Worm (Caenorhabditis elegans): ENCODE data around the gene him-10.

Gene him-10

DNA sequence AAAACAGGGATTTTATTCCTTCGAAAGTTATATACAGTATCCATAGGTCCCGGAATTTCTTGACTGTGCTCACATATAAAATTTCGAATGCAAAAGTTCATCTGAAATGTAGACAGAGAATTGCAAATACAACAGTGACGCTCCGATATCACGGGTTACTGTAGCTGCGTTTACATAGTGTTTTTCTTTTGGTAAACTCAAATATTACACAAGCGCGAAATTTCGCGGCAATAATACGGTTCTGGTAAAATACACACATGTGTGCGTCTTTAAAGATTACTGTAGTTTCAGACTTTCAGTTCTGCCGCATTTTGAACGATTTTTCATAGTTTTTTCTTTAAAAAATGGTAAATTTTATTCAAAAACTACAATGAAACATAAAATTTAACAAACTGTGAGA lies 12.5 kb upstream of the him-10 start, which contains the start of gene rev-3:
rev-3 (minus strand) TSS at position 101 of the 400 bp plus-strand sequence.
- TF ChIP-seq T22C8.4 (GFP tag; IDR thresholded peaks at IDR 0.05) (no peak), ztf-23 (GFP tag; IDR thresholded peaks at IDR 0.05) (no peak), ref-1 (GFP tag; conservative IDR thresholded peaks at IDR 0.05) (no peak), flt-1 (GFP tag; IDR thresholded peaks at IDR 0.05) (no peak), ztf-29 (GFP tag; IDR thresholded peaks at IDR 0.05) (no peak), cog-1 (tag; optimal IDR thresholded peaks at IDR 0.05) (no peak), klf-2 (GFP tag; conservative IDR thresholded peaks at IDR 0.05) (no peak), tab-1 (GFP tag; IDR thresholded peaks at IDR 0.05) (no peak), med-1 (GFP tag; optimal IDR thresholded peaks at IDR 0.05; ENCODE audit: insufficient read depth) (no peak)

ce11 chrIII:5794982-5795381 lies 8.1 kb upstream of the him-10 start:
- TF ChIP-seq klf-2 (GFP tag; conservative IDR thresholded peaks at IDR 0.05) = no peak
- TF ChIP-seq T22C8.4 (GFP tag; IDR thresholded peaks at IDR 0.05) = no peak
- no peak for TF ChIP-seq ztf-23 (GFP tag; IDR thresholded peaks at IDR 0.05)
- no peak for TF ChIP-seq ref-1 (GFP tag; conservative IDR thresholded peaks at IDR 0.05)
- no peak for TF ChIP-seq flt-1 (GFP tag; IDR thresholded peaks at IDR 0.05)
- no peak for TF ChIP-seq ztf-29 (GFP tag; IDR thresholded peaks at IDR 0.05)
- TF ChIP-seq med-1 (GFP tag; optimal IDR thresholded peaks at IDR 0.05; ENCODE audit: insufficient read depth) = no peak
- TF ChIP-seq tab-1 (GFP tag; IDR thresholded peaks at IDR 0.05) = no peak
- TF ChIP-seq cog-1 (tag; optimal IDR thresholded peaks at IDR 0.05) = no peak

DNA sequence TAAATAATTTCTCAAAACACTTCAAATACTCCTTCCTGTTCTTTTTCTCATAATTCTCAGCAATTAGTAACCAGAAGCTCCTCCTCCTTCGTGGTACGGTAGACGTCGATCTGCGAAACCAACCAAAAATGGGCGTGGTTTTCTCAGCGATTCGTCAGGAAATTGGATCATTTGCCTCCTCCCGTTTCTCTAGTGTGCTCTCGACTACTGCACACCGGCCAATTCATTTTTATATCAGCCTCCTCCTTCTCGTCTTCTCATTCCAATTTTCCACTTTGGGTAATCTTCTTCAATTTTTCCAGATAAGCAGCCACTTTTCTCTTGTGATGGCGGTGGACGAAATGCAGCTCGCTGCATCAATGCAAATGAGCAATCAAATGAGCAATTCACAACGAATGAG lies 4.3 kb upstream of the him-10 start, which contains the start of gene ceh-10:
ceh-10 (plus strand) TSS at position 301 of the 400 bp plus-strand sequence.
- no peak for TF ChIP-seq ztf-23 (GFP tag; IDR thresholded peaks at IDR 0.05)
- TF ChIP-seq med-1 (GFP tag; optimal IDR thresholded peaks at IDR 0.05; ENCODE audit: insufficient read depth) = no peak
- no peak for TF ChIP-seq ref-1 (GFP tag; conservative IDR thresholded peaks at IDR 0.05)
- no peak for TF ChIP-seq T22C8.4 (GFP tag; IDR thresholded peaks at IDR 0.05)
- no peak for TF ChIP-seq flt-1 (GFP tag; IDR thresholded peaks at IDR 0.05)
- no peak for TF ChIP-seq ztf-29 (GFP tag; IDR thresholded peaks at IDR 0.05)
- TF ChIP-seq klf-2 (GFP tag; conservative IDR thresholded peaks at IDR 0.05) = no peak
- TF ChIP-seq cog-1 (tag; optimal IDR thresholded peaks at IDR 0.05) = no peak
- no peak for TF ChIP-seq tab-1 (GFP tag; IDR thresholded peaks at IDR 0.05)

DNA sequence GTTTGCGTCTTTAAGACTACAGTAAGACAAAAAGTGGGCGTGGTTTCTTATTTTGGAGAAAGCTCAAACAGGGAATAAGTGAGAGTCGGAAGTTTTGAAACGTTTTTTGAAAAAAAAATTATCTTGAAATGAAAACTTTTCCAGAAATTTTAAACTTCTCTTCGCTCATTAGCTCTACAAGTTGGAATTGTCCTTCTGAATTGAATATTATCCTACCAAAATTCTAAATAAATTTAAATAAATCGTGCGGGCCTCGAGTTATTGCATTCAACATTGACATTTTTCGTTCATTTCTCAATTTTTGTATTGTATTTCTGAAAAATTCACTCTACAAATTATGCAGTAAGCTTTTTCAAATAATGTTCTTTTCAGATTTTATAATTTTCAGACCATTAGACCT lies 2.2 kb downstream of the him-10 start, which contains the start of gene R12B2.3:
R12B2.3 (plus strand) TSS at position 301 of the 400 bp plus-strand sequence.
- TF ChIP-seq tab-1 (GFP tag; IDR thresholded peaks at IDR 0.05) (no peak), flt-1 (GFP tag; IDR thresholded peaks at IDR 0.05) (no peak), T22C8.4 (GFP tag; IDR thresholded peaks at IDR 0.05) (no peak), med-1 (GFP tag; optimal IDR thresholded peaks at IDR 0.05; ENCODE audit: insufficient read depth) (no peak), klf-2 (GFP tag; conservative IDR thresholded peaks at IDR 0.05) (no peak)

DNA sequence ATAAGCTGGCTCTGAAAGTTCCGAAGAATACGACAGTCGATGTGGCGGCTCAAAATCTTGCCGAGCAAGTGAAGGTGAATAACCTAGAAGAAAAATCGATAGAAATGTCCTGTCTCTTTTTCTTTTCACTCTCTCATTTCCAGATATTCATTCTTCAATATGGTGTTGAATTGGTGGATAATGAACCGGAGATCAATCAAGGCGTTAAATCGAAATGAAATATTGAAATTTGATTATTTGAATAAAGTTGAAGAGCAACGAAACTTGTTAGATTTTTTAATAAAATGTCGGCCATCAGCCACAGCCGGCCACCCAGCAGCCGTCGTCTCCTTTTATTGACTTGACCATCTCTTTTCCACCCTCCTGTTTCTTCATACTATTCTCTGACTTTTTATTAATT lies 3.7 kb downstream of the him-10 start, which contains the start of gene R12B2.2:
R12B2.2 (plus strand) TSS at position 301 of the 400 bp plus-strand sequence.
- TF ChIP-seq ztf-29 (GFP tag; IDR thresholded peaks at IDR 0.05) (no peak), tab-1 (GFP tag; IDR thresholded peaks at IDR 0.05) (no peak), klf-2 (GFP tag; conservative IDR thresholded peaks at IDR 0.05) (no peak), cog-1 (tag; optimal IDR thresholded peaks at IDR 0.05) (no peak), ref-1 (GFP tag; conservative IDR thresholded peaks at IDR 0.05) (no peak), T22C8.4 (GFP tag; IDR thresholded peaks at IDR 0.05) (no peak), flt-1 (GFP tag; IDR thresholded peaks at IDR 0.05) (no peak), ztf-23 (GFP tag; IDR thresholded peaks at IDR 0.05) (no peak), med-1 (GFP tag; optimal IDR thresholded peaks at IDR 0.05; ENCODE audit: insufficient read depth) (no peak)

DNA sequence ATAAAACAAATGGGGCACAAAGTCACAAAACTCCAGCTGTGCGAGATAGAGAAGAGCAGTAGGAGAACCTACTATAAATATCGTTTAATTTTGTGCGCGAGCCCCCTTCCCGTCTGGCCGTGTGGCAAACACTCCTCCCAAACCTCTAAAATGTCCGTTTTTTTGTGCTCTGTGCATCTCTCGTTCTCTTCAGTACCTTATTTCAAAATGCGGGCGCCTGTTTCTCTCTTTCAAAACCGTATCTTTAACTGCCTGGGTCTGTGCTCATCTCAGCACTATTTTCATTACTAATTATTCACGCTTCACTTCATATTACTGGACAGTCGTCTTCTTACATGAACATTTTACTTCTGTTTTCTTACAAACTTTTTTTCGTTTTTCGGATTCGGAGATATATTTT lies 7.0 kb downstream of the him-10 start:
- TF ChIP-seq med-1 (GFP tag; optimal IDR thresholded peaks at IDR 0.05; ENCODE audit: insufficient read depth) (no peak), T22C8.4 (GFP tag; IDR thresholded peaks at IDR 0.05) (no peak), tab-1 (GFP tag; IDR thresholded peaks at IDR 0.05) (no peak), ztf-23 (GFP tag; IDR thresholded peaks at IDR 0.05) (no peak), klf-2 (GFP tag; conservative IDR thresholded peaks at IDR 0.05) (no peak)

ce11 chrIII:5811957-5812356 lies 8.9 kb downstream of the him-10 start:
- TF ChIP-seq ztf-29 (GFP tag; IDR thresholded peaks at IDR 0.05) (no peak), T22C8.4 (GFP tag; IDR thresholded peaks at IDR 0.05) (no peak), flt-1 (GFP tag; IDR thresholded peaks at IDR 0.05) (no peak), ref-1 (GFP tag; conservative IDR thresholded peaks at IDR 0.05) (no peak)

DNA sequence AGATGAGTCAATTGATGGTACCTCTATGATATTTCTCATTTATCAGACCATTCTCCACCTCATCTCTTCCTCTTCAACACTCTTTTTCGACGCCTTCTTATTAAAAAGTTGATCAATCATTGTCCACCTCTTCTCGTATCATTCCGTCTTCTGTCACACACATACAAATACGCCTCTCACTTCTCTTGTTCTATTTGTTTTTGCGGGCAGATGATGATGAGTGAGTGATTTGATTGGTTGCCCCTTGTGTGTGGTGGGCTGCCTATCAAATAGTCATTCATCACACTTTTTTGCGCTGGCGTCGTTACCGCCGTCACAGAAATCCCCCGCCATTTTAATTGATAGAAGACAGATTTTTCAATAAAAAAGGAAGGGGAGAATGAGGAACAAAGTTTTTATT lies 9.6 kb downstream of the him-10 start:
- no peak for TF ChIP-seq ref-1 (GFP tag; conservative IDR thresholded peaks at IDR 0.05)
- TF ChIP-seq flt-1 (GFP tag; IDR thresholded peaks at IDR 0.05) = no peak
- TF ChIP-seq ztf-23 (GFP tag; IDR thresholded peaks at IDR 0.05) = no peak
- TF ChIP-seq ztf-29 (GFP tag; IDR thresholded peaks at IDR 0.05) = no peak

DNA sequence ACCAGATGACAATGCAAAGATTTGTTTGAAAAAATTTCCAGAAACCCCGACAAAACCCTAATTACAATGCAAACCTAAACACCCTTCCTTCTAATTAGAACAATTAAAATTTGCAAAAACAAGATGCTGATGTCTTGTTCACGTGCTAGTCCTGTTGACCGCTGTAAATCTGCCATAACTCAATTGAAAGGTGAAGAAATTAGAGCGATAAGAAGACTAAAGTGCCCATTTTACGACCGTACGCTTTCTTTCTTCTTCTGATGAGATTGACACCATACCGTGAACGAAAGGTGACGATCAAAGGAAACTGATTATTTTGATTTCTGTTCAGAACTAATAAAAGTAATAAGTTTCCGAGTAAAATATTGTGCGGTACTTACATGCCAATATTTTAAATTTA lies 10.4 kb downstream of the him-10 start:
- no peak for TF ChIP-seq klf-2 (GFP tag; conservative IDR thresholded peaks at IDR 0.05)
- no peak for TF ChIP-seq ztf-29 (GFP tag; IDR thresholded peaks at IDR 0.05)
- no peak for TF ChIP-seq flt-1 (GFP tag; IDR thresholded peaks at IDR 0.05)
- no peak for TF ChIP-seq T22C8.4 (GFP tag; IDR thresholded peaks at IDR 0.05)
- no peak for TF ChIP-seq ref-1 (GFP tag; conservative IDR thresholded peaks at IDR 0.05)
- TF ChIP-seq ztf-23 (GFP tag; IDR thresholded peaks at IDR 0.05) = no peak
- no peak for TF ChIP-seq med-1 (GFP tag; optimal IDR thresholded peaks at IDR 0.05; ENCODE audit: insufficient read depth)

- TF ChIP-seq ref-1 (GFP tag; conservative IDR thresholded peaks at IDR 0.05) = no peak
- no peak for TF ChIP-seq med-1 (GFP tag; optimal IDR thresholded peaks at IDR 0.05; ENCODE audit: insufficient read depth)
- no peak for TF ChIP-seq flt-1 (GFP tag; IDR thresholded peaks at IDR 0.05)
- TF ChIP-seq tab-1 (GFP tag; IDR thresholded peaks at IDR 0.05) = no peak
- no peak for TF ChIP-seq T22C8.4 (GFP tag; IDR thresholded peaks at IDR 0.05)
- TF ChIP-seq ztf-23 (GFP tag; IDR thresholded peaks at IDR 0.05) = no peak
- TF ChIP-seq ztf-29 (GFP tag; IDR thresholded peaks at IDR 0.05) = no peak
- no peak for TF ChIP-seq cog-1 (tag; optimal IDR thresholded peaks at IDR 0.05)
- TF ChIP-seq klf-2 (GFP tag; conservative IDR thresholded peaks at IDR 0.05) = no peak
Measured at ce11 chrIII:5814098-5814497, 11.0 kb downstream of the him-10 start.
